Worm (Caenorhabditis elegans) whole organism, midembryonic: Measurements from ENCODE around the gene srh-11.

ENCODE experiments used
- T22C8.4 ChIP-seq: fragments of 200-800 bp; sonication (Bioruptor generic); IDR thresholded peaks from 2 replicates; pipeline ENCODE4 v1.3.6; 2022; ENCODE audit warnings: missing genetic modification characterization, missing compliant biosample characterization
- cog-1 ChIP-seq: sonication (generic microtip); optimal IDR thresholded peaks from 2 replicates; lab custom pipeline; 2016; ENCODE audit warnings: missing genetic modification characterization, missing compliant biosample characterization
- flt-1 ChIP-seq: fragments of 200-800 bp; sonication (Bioruptor generic); IDR thresholded peaks from 2 replicates; pipeline ENCODE4 v1.3.6; 2022; ENCODE audit warnings: missing genetic modification characterization, missing compliant biosample characterization
- klf-2 ChIP-seq: fragments of 200-800 bp; sonication (Bioruptor generic); conservative IDR thresholded peaks from 2 replicates; pipeline ENCODE4 v1.3.6; 2022; ENCODE audit warnings: missing genetic modification reagents, missing genetic modification characterization, missing compliant biosample characterization
- ztf-23 ChIP-seq: fragments of 200-800 bp; sonication (Bioruptor generic); IDR thresholded peaks from 2 replicates; pipeline ENCODE4 v1.3.6; 2022; ENCODE audit warnings: missing genetic modification reagents, missing genetic modification characterization, missing compliant biosample characterization
- ztf-29 ChIP-seq: fragments of 200-800 bp; sonication (Bioruptor generic); IDR thresholded peaks from 2 replicates; pipeline ENCODE4 v1.3.6; 2022; ENCODE audit warnings: missing genetic modification reagents, missing genetic modification characterization, missing compliant biosample characterization

ce11 chrX:8368210-8368609 lies 49.4 kb upstream of the srh-11 start:
- TF ChIP-seq klf-2 (GFP tag; lab: Robert Waterston, UW) (no peak), cog-1 (tag; lab: Kevin White, UChicago) (peak; percentile 52), flt-1 (GFP tag; lab: Robert Waterston, UW) (no peak), T22C8.4 (GFP tag; lab: Robert Waterston, UW) (no peak), ztf-23 (no peak), ztf-29 (GFP tag; lab: Robert Waterston, UW) (no peak)
